Worm (Caenorhabditis elegans) whole organism, late embryonic: ENCODE measurements around the gene pfut-1.

Experiments used
- F13H6.1 ChIP-seq: sonication (generic microtip); optimal IDR thresholded peaks from 2 replicates; lab custom pipeline; 2016; ENCODE audit warnings: missing genetic modification characterization, missing compliant biosample characterization
- ceh-22 ChIP-seq: sonication (generic microtip); optimal IDR thresholded peaks from 2 replicates; lab custom pipeline; 2017; ENCODE audit warnings: missing biosample characterization, missing genetic modification characterization
- ceh-34 ChIP-seq: sonication (generic microtip); optimal IDR thresholded peaks from 2 replicates; lab custom pipeline; 2016; ENCODE audit warnings: mild to moderate bottlenecking, missing genetic modification characterization, missing compliant biosample characterization
- ceh-9 ChIP-seq: sonication (generic microtip); optimal IDR thresholded peaks from 2 replicates; lab custom pipeline; 2016; ENCODE audit warnings: mild to moderate bottlenecking, missing genetic modification characterization, inconsistent platforms, missing compliant biosample characterization
- dmd-4 ChIP-seq: sonication (generic microtip); optimal IDR thresholded peaks from 2 replicates; lab custom pipeline; 2016; ENCODE audit warnings: borderline replicate concordance, missing genetic modification characterization, missing compliant biosample characterization
- eyg-1 ChIP-seq: sonication (generic microtip); optimal IDR thresholded peaks from 2 replicates; lab custom pipeline; 2016; ENCODE audit warnings: missing genotype, missing genetic modification characterization, missing compliant biosample characterization
- nhr-11 ChIP-seq: fragments of 150-350 bp; optimal IDR thresholded peaks from 2 replicates; lab custom pipeline; 2014; ENCODE audit warnings: missing biosample characterization, missing genetic modification characterization
- pqm-1 ChIP-seq: sonication (generic microtip); optimal IDR thresholded peaks from 2 replicates; lab custom pipeline; 2016; ENCODE audit warnings: missing genetic modification characterization, missing compliant biosample characterization
- ttx-3 ChIP-seq: sonication (generic microtip); optimal IDR thresholded peaks from 2 replicates; lab custom pipeline; 2016; ENCODE audit warnings: missing genetic modification reagents, missing genetic modification characterization, missing compliant biosample characterization
- unc-3 ChIP-seq, 2 experiments: fragments of 200-800 bp in 1 of 2; sonication (Bioruptor generic) in 1 of 2; sonication (generic microtip) in 1 of 2; conservative IDR thresholded peaks in 1 of 2; optimal IDR thresholded peaks in 1 of 2; 2 replicates each; pipeline versions ENCODE4 v1.3.6 to Lab custom; 2016 to 2022; ENCODE audit warnings: missing compliant biosample characterization in 2 of 2, missing genetic modification characterization in 2 of 2, missing genetic modification reagents in 1 of 2
- ztf-16 ChIP-seq: sonication (generic microtip); optimal IDR thresholded peaks from 2 replicates; lab custom pipeline; 2017; ENCODE audit warnings: missing genetic modification characterization, missing compliant biosample characterization

- TF ChIP-seq pqm-1 (no peak), nhr-11 (tag; lab: Kevin White, UChicago) (no peak), eyg-1 (tag; lab: Kevin White, UChicago) (no peak), ceh-9 (no peak), unc-3 (GFP tag; conservative IDR thresholded peaks at IDR 0.05; lab: Robert Waterston, UW) (no peak), unc-3 (tag; optimal IDR thresholded peaks at IDR 0.05; lab: Kevin White, UChicago) (no peak), ceh-34 (tag; lab: Kevin White, UChicago) (no peak), F13H6.1 (tag; lab: Kevin White, UChicago) (no peak), ztf-16 (tag; lab: Kevin White, UChicago) (no peak), ceh-22 (tag; lab: Kevin White, UChicago) (no peak), ttx-3 (tag; lab: Kevin White, UChicago) (no peak), dmd-4 (tag; lab: Kevin White, UChicago) (no peak)
Measured at ce11 chrX:3118596-3119287, 46.9 kb upstream of the pfut-1 start.
